Fruit fly (Drosophila melanogaster) whole organism, pupa: ENCODE results near the gene B52.

Source experiments
- CG13204 ChIP-seq: fragments of 200-800 bp; sonication (Bioruptor generic); optimal IDR thresholded peaks from 2 replicates; lab custom pipeline; 2018; ENCODE audit warnings: missing biosample characterization, mild to moderate bottlenecking, missing genetic modification characterization, moderate library complexity
- CG14655 ChIP-seq: fragments of 200-800 bp; sonication (Bioruptor generic); optimal IDR thresholded peaks from 3 replicates; lab custom pipeline; 2017; ENCODE audit warnings: mild to moderate bottlenecking, missing biosample characterization, missing genetic modification reagents, missing genetic modification characterization
- CG32121 ChIP-seq: fragments of 200-800 bp; sonication (Bioruptor generic); IDR thresholded peaks from 2 replicates; pipeline ENCODE4 v1.3.6; 2022; ENCODE audit warnings: missing biosample characterization, missing genetic modification characterization

DNA sequence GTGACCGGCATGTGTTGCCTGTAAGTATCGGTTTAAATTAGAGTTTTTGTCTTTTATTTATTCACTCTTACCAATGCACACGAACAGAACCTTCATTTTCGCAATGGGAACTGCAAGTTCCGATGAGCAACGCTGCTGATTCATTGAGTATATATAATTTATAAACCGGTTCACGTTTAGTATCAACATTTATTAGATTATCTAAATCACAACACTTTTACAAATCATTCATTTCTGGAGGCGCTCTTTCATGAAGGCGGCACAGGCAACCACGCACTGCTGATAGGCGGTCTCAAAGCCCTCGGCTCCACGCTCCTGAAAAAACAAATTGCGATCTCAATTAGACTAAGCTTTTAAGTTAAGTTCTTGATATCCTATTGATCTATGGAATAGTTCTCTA is 48.7 kb downstream of the B52 start, which contains the start of gene Argp:
- no peak for TF ChIP-seq CG32121 (GFP tag; lab: Robert Waterston, UW)
- no peak for TF ChIP-seq CG14655
- no peak for TF ChIP-seq CG13204 (GFP tag; lab: Kevin White, UChicago)
